Worm (Caenorhabditis elegans): ENCODE measurements around the gene R12B2.8.

The R12B2.8 gene

ce11 chrIII:5853240-5853639 is 29.5 kb downstream of the R12B2.8 start, which contains the start of gene ddx-23 (continued):
- TF ChIP-seq K11D2.4 (GFP tag; IDR thresholded peaks at IDR 0.05) (no peak), F22D6.2 (tag; optimal IDR thresholded peaks at IDR 0.05) (no peak), F55B11.4 (tag; optimal IDR thresholded peaks at IDR 0.05; ENCODE audit: borderline replicate concordance, insufficient read depth) (no peak), lsy-27 (tag; optimal IDR thresholded peaks at IDR 0.05; ENCODE audit: borderline replicate concordance, insufficient read depth) (no peak), mel-28 (tag; optimal IDR thresholded peaks at IDR 0.05; ENCODE audit: borderline replicate concordance) (no peak), lin-40 (tag; optimal IDR thresholded peaks at IDR 0.05) (peak; percentile 9), snpc-3.4 (tag; optimal IDR thresholded peaks at IDR 0.05) (peak; percentile 69), sdz-38 (tag; optimal IDR thresholded peaks at IDR 0.05) (no peak), ceh-91 (GFP tag; IDR thresholded peaks at IDR 0.05) (no peak), ama-1 (optimal IDR thresholded peaks at IDR 0.05) (peak; percentile 23), ama-1 (GFP tag; optimal IDR thresholded peaks at IDR 0.05) (peak; percentile 14 to 53), rcor-1 (GFP tag; IDR thresholded peaks at IDR 0.05) (no peak), dpl-1 (GFP tag; optimal IDR thresholded peaks at IDR 0.05) (peak; percentile 8), lin-54 (GFP tag; optimal IDR thresholded peaks at IDR 0.05) (peak; percentile 35), nfya-1 (tag; optimal IDR thresholded peaks at IDR 0.05; ENCODE audit: borderline replicate concordance, insufficient read depth) (no peak), athp-1 (tag; optimal IDR thresholded peaks at IDR 0.05) (peak; percentile 19), snpc-4 (GFP tag; optimal IDR thresholded peaks at IDR 0.05) (no peak), snpc-4 (tag; optimal IDR thresholded peaks at IDR 0.05) (peak in 2 of 4 experiments; percentile 40 to 45), ztf-22 (GFP tag; optimal IDR thresholded peaks at IDR 0.05) (no peak), ets-4 (GFP tag; optimal IDR thresholded peaks at IDR 0.05) (no peak), dox-1 (GFP tag; IDR thresholded peaks at IDR 0.05) (no peak), madf-8 (GFP tag; conservative IDR thresholded peaks at IDR 0.05) (no peak), chd-7 (tag; optimal IDR thresholded peaks at IDR 0.05) (no peak), T07F8.4 (tag; optimal IDR thresholded peaks at IDR 0.05) (no peak), nfya-2 (GFP tag; IDR thresholded peaks at IDR 0.05) (no peak), xnd-1 (tag; optimal IDR thresholded peaks at IDR 0.05) (peak; percentile 38), tbp1 (GFP tag; optimal IDR thresholded peaks at IDR 0.05) (peak; percentile 45), sptf-2 (GFP tag; optimal IDR thresholded peaks at IDR 0.05) (no peak), B0261.1 (tag; optimal IDR thresholded peaks at IDR 0.05) (no peak), efl-1 (GFP tag; optimal IDR thresholded peaks at IDR 0.05) (peak; percentile 12), egl-44 (GFP tag; IDR thresholded peaks at IDR 0.05) (no peak), nhr-80 (tag; optimal IDR thresholded peaks at IDR 0.05) (no peak), ceh-79 (tag; optimal IDR thresholded peaks at IDR 0.05) (peak; percentile 39), lin-26 (GFP tag; IDR thresholded peaks at IDR 0.05) (peak; percentile 28; the same call in 1 of the 2 replicates), mxl-1 (tag; optimal IDR thresholded peaks at IDR 0.05) (no peak), rec-8 (tag; optimal IDR thresholded peaks at IDR 0.05) (no peak), hlh-12 (tag; optimal IDR thresholded peaks at IDR 0.05) (peak; percentile 28), rpc-1 (optimal IDR thresholded peaks at IDR 0.05) (no peak), rpc-1 (tag; optimal IDR thresholded peaks at IDR 0.05) (no peak), Y53G8AR.9 (GFP tag; conservative IDR thresholded peaks at IDR 0.05) (no peak; the same call in 1 of the 2 replicates), ceh-100 (GFP tag; IDR thresholded peaks at IDR 0.05) (no peak), nhr-120 (GFP tag; IDR thresholded peaks at IDR 0.05) (no peak), mcd-1 (GFP tag; IDR thresholded peaks at IDR 0.05) (no peak), lsl-1 (GFP tag; optimal IDR thresholded peaks at IDR 0.05) (peak; percentile 37), hrde-1 (tag; optimal IDR thresholded peaks at IDR 0.05; ENCODE audit: borderline replicate concordance) (peak; percentile 6), let-526 (GFP tag; IDR thresholded peaks at IDR 0.05) (no peak), attf-6 (GFP tag; IDR thresholded peaks at IDR 0.05) (no peak), F23B12.7 (tag; optimal IDR thresholded peaks at IDR 0.05; ENCODE audit: insufficient read depth) (no peak), hmg-20 (GFP tag; IDR thresholded peaks at IDR 0.05) (no peak), hmg-1.2 (GFP tag; IDR thresholded peaks at IDR 0.05) (no peak)

All from whole organism, young adult.